Fruit fly (Drosophila melanogaster) whole organism, prepupa: ENCODE data around the gene CG14453.

Experiments
- Blimp-1 ChIP-seq: fragments of 200-800 bp; sonication (Bioruptor generic); optimal IDR thresholded peaks from 3 replicates; lab custom pipeline; 2017; ENCODE audit warnings: missing biosample characterization, missing genetic modification characterization, mild to moderate bottlenecking, moderate library complexity, missing genetic modification reagents
- CG10669 ChIP-seq: fragments of 200-800 bp; sonication (Bioruptor generic); optimal IDR thresholded peaks from 3 replicates; lab custom pipeline; 2018; ENCODE audit warnings: missing biosample characterization, mild to moderate bottlenecking, missing genetic modification characterization, moderate library complexity
- CG11294 ChIP-seq: fragments of 200-800 bp; sonication (Bioruptor generic); IDR thresholded peaks from 2 replicates; pipeline ENCODE4 v1.3.6; 2022; ENCODE audit warnings: missing biosample characterization, missing genetic modification characterization
- CG11762 ChIP-seq: fragments of 200-800 bp; sonication (Bioruptor generic); optimal IDR thresholded peaks from 3 replicates; lab custom pipeline; 2016; ENCODE audit warnings: missing biosample characterization, missing genetic modification characterization; ENCODE audit not compliant: insufficient read depth
- CG11902 ChIP-seq: fragments of 200-800 bp; sonication (Bioruptor generic); optimal IDR thresholded peaks from 3 replicates; lab custom pipeline; 2016; ENCODE audit warnings: missing biosample characterization, missing genetic modification characterization
- CG16779 ChIP-seq: fragments of 200-800 bp; sonication (Bioruptor generic); optimal IDR thresholded peaks from 3 replicates; lab custom pipeline; 2017; ENCODE audit warnings: missing biosample characterization, mild to moderate bottlenecking, missing genetic modification characterization
- CG3032 ChIP-seq: fragments of 200-800 bp; optimal IDR thresholded peaks from 2 replicates; lab custom pipeline; 2019; ENCODE audit warnings: missing biosample characterization, mild to moderate bottlenecking, missing genetic modification characterization, moderate library complexity
- CG3919 ChIP-seq: fragments of 200-800 bp; sonication (Bioruptor generic); optimal IDR thresholded peaks from 3 replicates; lab custom pipeline; 2016; ENCODE audit warnings: missing biosample characterization, missing genetic modification characterization
- CG6163 ChIP-seq: fragments of 200-800 bp; sonication (Bioruptor generic); IDR thresholded peaks from 3 replicates; pipeline ENCODE4 v1.3.6; 2022; ENCODE audit warnings: missing biosample characterization, missing genetic modification characterization
- CG6792 ChIP-seq: fragments of 200-800 bp; sonication (Bioruptor generic); optimal IDR thresholded peaks from 3 replicates; lab custom pipeline; 2016; ENCODE audit warnings: missing biosample characterization, missing genetic modification characterization
- CG6808 ChIP-seq: fragments of 200-800 bp; sonication (Bioruptor generic); optimal IDR thresholded peaks from 3 replicates; lab custom pipeline; 2017; ENCODE audit warnings: missing biosample characterization, missing genetic modification characterization, mild to moderate bottlenecking, moderate library complexity, missing genetic modification reagents
- CG6854 ChIP-seq: fragments of 200-800 bp; sonication (Bioruptor generic); optimal IDR thresholded peaks from 2 replicates; lab custom pipeline; 2017; ENCODE audit warnings: missing biosample characterization, mild to moderate bottlenecking, missing genetic modification characterization
- CG7368 ChIP-seq: fragments of 200-800 bp; sonication (Bioruptor generic); optimal IDR thresholded peaks from 3 replicates; lab custom pipeline; 2016; ENCODE audit warnings: missing biosample characterization, missing genetic modification characterization
- CG8632 ChIP-seq: fragments of 200-800 bp; sonication (Bioruptor generic); optimal IDR thresholded peaks from 3 replicates; lab custom pipeline; 2016; ENCODE audit warnings: missing biosample characterization, missing genetic modification characterization
- Eip75B ChIP-seq: fragments of 200-800 bp; sonication (Bioruptor generic); optimal IDR thresholded peaks from 3 replicates; lab custom pipeline; 2016; ENCODE audit warnings: missing biosample characterization, missing genetic modification characterization
- Eip78C ChIP-seq: fragments of 200-800 bp; sonication (Bioruptor generic); peaks from one replicate; lab custom pipeline; 2016; ENCODE audit warnings: missing biosample characterization, missing genetic modification characterization
- Ets96B ChIP-seq: fragments of 200-800 bp; optimal IDR thresholded peaks from 2 replicates; lab custom pipeline; 2019; ENCODE audit warnings: missing biosample characterization, mild to moderate bottlenecking, missing genetic modification characterization, moderate library complexity
- Gug ChIP-seq: fragments of 200-800 bp; sonication (Bioruptor generic); IDR thresholded peaks from 2 replicates; pipeline ENCODE4 v1.3.6; 2022; ENCODE audit warnings: missing biosample characterization, missing genetic modification characterization
- Sox14 ChIP-seq: fragments of 200-800 bp; sonication (Bioruptor generic); optimal IDR thresholded peaks from 3 replicates; lab custom pipeline; 2016; ENCODE audit warnings: missing biosample characterization, missing genetic modification characterization
- achi ChIP-seq: fragments of 200-800 bp; sonication (Bioruptor generic); optimal IDR thresholded peaks from 3 replicates; lab custom pipeline; 2016; ENCODE audit warnings: missing biosample characterization, missing genetic modification characterization
- acj6 ChIP-seq: fragments of 200-800 bp; sonication (Bioruptor generic); optimal IDR thresholded peaks from 3 replicates; lab custom pipeline; 2016; ENCODE audit warnings: missing biosample characterization, missing genetic modification characterization
- eg ChIP-seq: fragments of 200-800 bp; sonication (Bioruptor generic); IDR thresholded peaks from 3 replicates; pipeline ENCODE4 v1.3.6; 2022; ENCODE audit warnings: missing biosample characterization, missing genetic modification characterization
- esn ChIP-seq: fragments of 200-800 bp; sonication (Bioruptor generic); optimal IDR thresholded peaks from 2 replicates; lab custom pipeline; 2016; ENCODE audit warnings: missing biosample characterization, mild to moderate bottlenecking, missing genetic modification characterization, moderate library complexity
- fd85E ChIP-seq: fragments of 200-800 bp; sonication (Bioruptor generic); optimal IDR thresholded peaks from 3 replicates; lab custom pipeline; 2016; ENCODE audit warnings: missing biosample characterization, missing genetic modification characterization
- fkh ChIP-seq: fragments of 200-800 bp; sonication (Bioruptor generic); optimal IDR thresholded peaks from 3 replicates; lab custom pipeline; 2017; ENCODE audit warnings: missing biosample characterization, mild to moderate bottlenecking, missing genetic modification characterization, moderate library complexity
- net ChIP-seq: fragments of 200-800 bp; sonication (Bioruptor generic); optimal IDR thresholded peaks from 3 replicates; lab custom pipeline; 2016; ENCODE audit warnings: missing biosample characterization, missing genetic modification characterization
- pdm3 ChIP-seq: fragments of 200-800 bp; sonication (Bioruptor generic); optimal IDR thresholded peaks from 3 replicates; lab custom pipeline; 2016; ENCODE audit warnings: missing biosample characterization, missing genetic modification characterization
- svp ChIP-seq: fragments of 200-800 bp; sonication (Bioruptor generic); peaks from one replicate; lab custom pipeline; 2016; ENCODE audit warnings: missing biosample characterization, missing genetic modification characterization
- topi ChIP-seq: fragments of 200-800 bp; sonication (Bioruptor generic); optimal IDR thresholded peaks from 3 replicates; lab custom pipeline; 2016; ENCODE audit warnings: missing biosample characterization, missing genetic modification characterization

CG14453 gene

DNA sequence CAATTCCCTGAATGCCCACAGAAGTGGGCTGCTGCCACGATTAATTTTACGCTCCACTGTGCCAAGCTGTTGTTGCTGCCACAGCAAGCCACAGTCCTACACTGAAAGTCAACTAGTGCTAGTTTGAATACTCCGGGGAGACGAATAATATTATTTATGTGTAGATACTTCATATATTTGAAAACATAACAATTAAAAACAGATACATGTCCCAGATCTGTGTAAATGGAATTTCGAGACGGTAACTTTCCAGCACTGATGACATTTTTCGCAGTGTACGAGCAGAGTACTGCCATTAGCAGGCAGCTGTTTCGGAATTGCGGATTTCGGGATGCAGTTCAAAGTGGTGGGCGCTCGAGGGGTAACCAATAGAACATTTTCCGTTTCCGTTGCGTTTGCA, 28.8 kb upstream of the CG14453 start (continued):
- TF ChIP-seq Ets96B (tag; lab: Kevin White, UChicago) (no peak), pdm3 (GFP tag; lab: Kevin White, UChicago) (peak; percentile 34), CG16779 (tag; lab: Kevin White, UChicago) (no peak), CG3919 (GFP tag; lab: Kevin White, UChicago) (peak; percentile 18), Sox14 (GFP tag; lab: Kevin White, UChicago) (peak; percentile 13), achi (peak; percentile 23), CG8632 (GFP tag; lab: Kevin White, UChicago) (no peak)

DNA sequence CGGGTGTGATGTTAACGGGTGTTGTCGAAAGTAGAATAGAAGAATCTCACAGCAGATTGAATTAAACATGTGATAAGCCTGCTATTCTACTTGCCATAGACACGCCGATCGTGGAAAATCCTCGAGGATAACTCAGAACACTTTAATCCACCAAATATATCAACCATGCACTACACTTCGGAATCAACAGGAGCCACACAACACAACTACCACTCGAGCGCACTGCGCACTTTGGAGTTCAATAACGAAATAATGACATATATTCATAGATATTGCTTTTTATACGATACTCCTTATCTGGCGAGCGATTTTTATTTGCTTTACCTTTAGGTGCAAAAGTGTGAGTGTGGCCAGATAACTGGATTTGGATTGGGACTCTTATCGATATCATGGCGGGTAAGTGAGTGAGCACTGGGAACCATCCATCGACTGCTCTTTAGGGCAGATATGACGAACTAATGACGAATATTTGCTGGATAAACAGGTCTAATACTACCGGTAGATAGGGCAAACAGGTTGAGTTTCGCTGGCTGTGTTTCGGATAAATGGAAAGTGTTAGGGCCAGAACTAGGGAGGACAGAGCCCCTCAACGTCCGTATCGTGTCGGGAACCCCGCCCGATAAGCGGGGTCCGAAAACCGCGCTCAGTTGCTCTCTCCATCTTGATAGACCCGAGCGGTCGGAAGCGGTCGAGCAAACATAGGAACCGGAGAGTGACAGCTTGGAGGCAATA, 24.4 kb upstream of the CG14453 start, which contains the start of gene Jhbp6:
Gene Jhbp6, plus strand, starts transcription at position 682 of the 732 bp plus-strand sequence.
- peak; percentile 59 for TF ChIP-seq fkh (GFP tag; lab: Kevin White, UChicago)
- no peak for TF ChIP-seq Gug (GFP tag; lab: Robert Waterston, UW)
- TF ChIP-seq svp = peak; percentile 45

DNA sequence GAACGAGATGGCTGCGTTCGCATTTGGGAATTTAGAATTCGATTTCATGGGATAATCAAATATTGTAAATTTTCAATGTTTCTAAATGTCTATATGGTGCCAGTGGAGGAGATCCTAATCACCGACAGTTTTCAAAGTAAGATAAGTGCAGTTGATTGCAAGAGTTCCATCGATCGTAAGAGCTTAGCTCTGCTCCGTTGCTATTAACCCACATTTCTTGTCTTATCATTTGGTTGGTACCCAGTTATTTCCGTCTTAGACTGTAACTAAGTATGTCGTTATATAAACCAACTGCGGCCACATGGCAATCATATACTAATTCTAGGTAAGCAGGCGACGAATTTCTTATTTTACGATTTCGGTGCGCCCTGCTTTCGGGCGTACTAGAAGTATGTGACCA, 23.7 kb upstream of the CG14453 start:
- TF ChIP-seq pdm3 (GFP tag; lab: Kevin White, UChicago) = no peak
- no peak for TF ChIP-seq CG6163 (GFP tag; lab: Robert Waterston, UW)
- no peak for TF ChIP-seq net (GFP tag; lab: Kevin White, UChicago)
- TF ChIP-seq Blimp-1 = no peak

dm6 chr3L:22671699-22672276, 22.1 kb upstream of the CG14453 start:
- TF ChIP-seq acj6 (GFP tag; lab: Kevin White, UChicago) = no peak
- peak; percentile 55 for TF ChIP-seq fkh (GFP tag; lab: Kevin White, UChicago)

DNA sequence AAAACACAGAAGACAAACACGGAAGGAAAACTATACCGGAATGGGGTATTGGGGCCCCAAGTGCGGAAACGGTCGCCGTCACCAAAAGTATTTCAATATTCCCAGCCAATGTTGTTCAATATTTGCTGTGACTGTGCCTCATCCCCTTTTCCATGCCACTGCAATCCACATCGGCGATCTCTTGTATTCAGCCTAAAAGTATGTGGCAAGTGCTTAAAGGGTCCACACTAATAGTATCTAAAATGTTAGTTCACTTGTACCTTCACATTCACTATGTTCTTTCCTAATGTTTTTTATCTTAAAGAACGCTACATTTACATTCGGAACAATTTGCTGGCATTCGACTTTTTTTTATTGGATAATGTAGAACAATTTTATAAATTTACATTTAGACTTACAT, 13.0 kb upstream of the CG14453 start:
- no peak for TF ChIP-seq CG6792
- no peak for TF ChIP-seq esn (GFP tag; lab: Kevin White, UChicago)
- TF ChIP-seq Eip75B (GFP tag; lab: Kevin White, UChicago) = no peak
- peak; percentile 61 for TF ChIP-seq CG3032 (tag; lab: Kevin White, UChicago)
- no peak for TF ChIP-seq CG6163 (GFP tag; lab: Robert Waterston, UW)

DNA sequence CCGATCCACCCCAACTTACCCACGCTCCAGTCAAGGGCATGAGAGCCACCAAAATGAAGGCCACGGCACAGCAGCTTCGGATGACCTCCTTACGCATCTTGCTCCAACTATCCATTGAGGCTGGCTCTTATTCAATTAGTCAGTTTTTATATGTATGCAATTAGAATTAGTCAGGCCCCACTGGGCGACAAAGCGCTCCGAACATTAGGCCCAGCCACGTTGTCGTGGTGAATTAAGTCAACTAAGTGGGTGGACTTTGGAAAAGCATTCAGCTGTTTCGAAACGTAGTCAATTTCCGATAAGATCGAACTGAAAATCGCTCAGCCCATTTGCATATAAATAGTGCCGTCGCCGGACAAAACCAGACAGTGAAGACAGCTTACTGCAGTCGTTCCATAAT, 6.9 kb upstream of the CG14453 start, which contains the start of the genes CG14455 and CG14456:
Gene CG14455, minus strand, starts transcription at position 101 of the 400 bp plus-strand sequence.
Gene CG14456, plus strand, starts transcription at position 236 of the 400 bp plus-strand sequence.
- TF ChIP-seq CG6163 (GFP tag; lab: Robert Waterston, UW) (no peak), eg (no peak), CG10669 (no peak), Eip78C (GFP tag; lab: Kevin White, UChicago) (no peak), CG7368 (GFP tag; lab: Kevin White, UChicago) (no peak), CG6854 (GFP tag; lab: Kevin White, UChicago) (no peak), CG3919 (GFP tag; lab: Kevin White, UChicago) (no peak), svp (no peak), achi (no peak), CG11762 (GFP tag; lab: Kevin White, UChicago) (no peak), CG11902 (GFP tag; lab: Kevin White, UChicago) (no peak), Ets96B (tag; lab: Kevin White, UChicago) (no peak), CG11294 (GFP tag; lab: Robert Waterston, UW) (no peak), CG6808 (no peak), CG16779 (tag; lab: Kevin White, UChicago) (no peak), fd85E (GFP tag; lab: Kevin White, UChicago) (no peak), topi (no peak)
